Fruit fly (Drosophila melanogaster) whole organism, embryonic: ENCODE measurements around the gene Ugt316A1.

Experiments used
- Abd-B ChIP-seq: fragments of 200-800 bp; sonication (Bioruptor generic); optimal IDR thresholded peaks from 2 replicates; lab custom pipeline; 2018; ENCODE audit warnings: missing biosample characterization, mild to moderate bottlenecking, missing genetic modification characterization, moderate library complexity
- Ada2b ChIP-seq: fragments of 200-800 bp; sonication (Bioruptor generic); IDR thresholded peaks from 2 replicates; pipeline ENCODE4 v1.3.6; 2022; ENCODE audit warnings: missing biosample characterization, missing genetic modification characterization
- B-H2 ChIP-seq: fragments of 200-800 bp; sonication (Bioruptor generic); optimal IDR thresholded peaks from 2 replicates; lab custom pipeline; 2018; ENCODE audit warnings: missing biosample characterization, mild to moderate bottlenecking, missing genetic modification characterization
- Bdp1 ChIP-seq: fragments of 200-800 bp; sonication (Bioruptor generic); optimal IDR thresholded peaks from 3 replicates; lab custom pipeline; 2016; ENCODE audit warnings: missing biosample characterization, missing genetic modification characterization
- Bgb ChIP-seq: fragments of 200-800 bp; sonication (Bioruptor generic); IDR thresholded peaks from 2 replicates; pipeline ENCODE4 v1.3.6; 2022; ENCODE audit warnings: missing biosample characterization, missing genetic modification characterization; ENCODE audit not compliant: partially characterized antibody
- CG10959 ChIP-seq: fragments of 200-800 bp; sonication (Bioruptor generic); IDR thresholded peaks from 2 replicates; pipeline ENCODE4 v1.3.6; 2022; ENCODE audit warnings: missing biosample characterization, missing genetic modification characterization
- CG12236 ChIP-seq: fragments of 200-800 bp; sonication (Bioruptor generic); optimal IDR thresholded peaks from 2 replicates; lab custom pipeline; 2016; ENCODE audit warnings: missing biosample characterization, missing genetic modification characterization
- CG13123 ChIP-seq: fragments of 200-800 bp; sonication (Bioruptor generic); optimal IDR thresholded peaks from 2 replicates; lab custom pipeline; 2016; ENCODE audit warnings: missing biosample characterization, missing genetic modification characterization
- CG14667 ChIP-seq: fragments of 200-800 bp; sonication (Bioruptor generic); IDR thresholded peaks from 2 replicates; pipeline ENCODE4 v1.3.6; 2022; ENCODE audit warnings: missing biosample characterization, missing genetic modification characterization
- CG15479 ChIP-seq: fragments of 200-800 bp; sonication (Bioruptor generic); optimal IDR thresholded peaks from 3 replicates; lab custom pipeline; 2019; ENCODE audit warnings: missing biosample characterization, mild to moderate bottlenecking, missing genetic modification characterization, moderate library complexity
- CG17385 ChIP-seq: fragments of 200-800 bp; sonication (Bioruptor generic); optimal IDR thresholded peaks from 3 replicates; lab custom pipeline; 2018; ENCODE audit warnings: missing biosample characterization, mild to moderate bottlenecking, missing genetic modification characterization
- CG18599 ChIP-seq: fragments of 200-800 bp; sonication (Bioruptor generic); optimal IDR thresholded peaks from 3 replicates; lab custom pipeline; 2017; ENCODE audit warnings: missing biosample characterization, missing genetic modification characterization, mild to moderate bottlenecking, moderate library complexity, missing genetic modification reagents
- CG2678 ChIP-seq: fragments of 200-800 bp; sonication (Bioruptor generic); optimal IDR thresholded peaks from 3 replicates; lab custom pipeline; 2019; ENCODE audit warnings: missing biosample characterization, mild to moderate bottlenecking, missing genetic modification characterization, moderate library complexity
- CG30431 ChIP-seq: fragments of 200-800 bp; sonication (Bioruptor generic); optimal IDR thresholded peaks from 2 replicates; lab custom pipeline; 2017; ENCODE audit warnings: missing biosample characterization, missing genetic modification characterization
- CG3065 ChIP-seq: fragments of 200-800 bp; sonication (Bioruptor generic); optimal IDR thresholded peaks from 2 replicates; lab custom pipeline; 2016; ENCODE audit warnings: missing biosample characterization, missing genetic modification characterization
- CG31441 ChIP-seq: fragments of 200-800 bp; sonication (Bioruptor generic); IDR thresholded peaks from 2 replicates; pipeline ENCODE4 v1.3.6; 2022; ENCODE audit warnings: missing biosample characterization, missing genetic modification characterization
- CG32772 ChIP-seq: fragments of 200-800 bp; sonication (Bioruptor generic); IDR thresholded peaks from 2 replicates; pipeline ENCODE4 v1.3.6; 2022; ENCODE audit warnings: missing biosample characterization, missing genetic modification characterization
- CG4617 ChIP-seq: fragments of 200-800 bp; sonication (Bioruptor generic); optimal IDR thresholded peaks from 3 replicates; lab custom pipeline; 2016; ENCODE audit warnings: missing biosample characterization, missing genetic modification characterization, borderline replicate concordance
- CG6689 ChIP-seq: fragments of 200-800 bp; sonication (Bioruptor generic); IDR thresholded peaks from 2 replicates; pipeline ENCODE4 v1.3.6; 2022; ENCODE audit warnings: missing biosample characterization, missing genetic modification characterization
- CG7556 ChIP-seq: fragments of 200-800 bp; sonication (Bioruptor generic); optimal IDR thresholded peaks from 2 replicates; lab custom pipeline; 2017; ENCODE audit warnings: missing biosample characterization, mild to moderate bottlenecking, missing genetic modification characterization
- CG7839 ChIP-seq: fragments of 200-800 bp; sonication (Bioruptor generic); optimal IDR thresholded peaks from 3 replicates; lab custom pipeline; 2018; ENCODE audit warnings: missing biosample characterization, mild to moderate bottlenecking, missing genetic modification characterization, moderate library complexity
- CG8089 ChIP-seq: fragments of 200-800 bp; sonication (Bioruptor generic); optimal IDR thresholded peaks from 3 replicates; lab custom pipeline; 2016; ENCODE audit warnings: missing biosample characterization, missing genetic modification characterization
- CG8281 ChIP-seq: fragments of 200-800 bp; sonication (Bioruptor generic); optimal IDR thresholded peaks from 2 replicates; lab custom pipeline; 2018; ENCODE audit warnings: missing biosample characterization, mild to moderate bottlenecking, missing genetic modification characterization, moderate library complexity
- Chrac-16 ChIP-seq: fragments of 200-800 bp; sonication (Bioruptor generic); optimal IDR thresholded peaks from 3 replicates; lab custom pipeline; 2016; ENCODE audit warnings: missing biosample characterization, missing genetic modification characterization
- CoRest ChIP-seq: fragments of 200-800 bp; sonication (Bioruptor generic); optimal IDR thresholded peaks from 3 replicates; lab custom pipeline; 2018; ENCODE audit warnings: missing biosample characterization, mild to moderate bottlenecking, missing genetic modification characterization, moderate library complexity
- Doc3 ChIP-seq: fragments of 200-800 bp; sonication (Bioruptor generic); IDR thresholded peaks from 3 replicates; pipeline ENCODE4 v1.3.6; 2022; ENCODE audit warnings: missing biosample characterization, missing genetic modification characterization; ENCODE audit not compliant: partially characterized antibody
- Gug ChIP-seq: fragments of 200-800 bp; sonication (Bioruptor generic); IDR thresholded peaks from 4 replicates; pipeline ENCODE4 v1.3.6; 2022; ENCODE audit warnings: missing biosample characterization, missing genetic modification characterization
- Lpt ChIP-seq: fragments of >200 bp; optimal IDR thresholded peaks from 2 replicates; lab custom pipeline; 2018; ENCODE audit warnings: missing biosample characterization, missing genetic modification characterization
- Med ChIP-seq: fragments of 200-800 bp; sonication (Bioruptor generic); peaks from one replicate; lab custom pipeline; 2016; ENCODE audit warnings: missing biosample characterization, missing genetic modification characterization, mild to moderate bottlenecking, inconsistent platforms, moderate library complexity
- NK7.1 ChIP-seq: fragments of 200-800 bp; sonication (Bioruptor generic); optimal IDR thresholded peaks from 3 replicates; lab custom pipeline; 2016; ENCODE audit warnings: missing biosample characterization, missing genetic modification characterization
- TFAM ChIP-seq: fragments of 200-800 bp; sonication (Bioruptor generic); optimal IDR thresholded peaks from 2 replicates; lab custom pipeline; 2017; ENCODE audit warnings: missing biosample characterization, missing genetic modification characterization, inconsistent platforms
- Vsx1 ChIP-seq: fragments of 200-800 bp; sonication (Bioruptor generic); optimal IDR thresholded peaks from 2 replicates; lab custom pipeline; 2017; ENCODE audit warnings: missing biosample characterization, mild to moderate bottlenecking, missing genetic modification characterization, missing genetic modification reagents
- chm ChIP-seq: fragments of 200-800 bp; sonication (Bioruptor generic); IDR thresholded peaks from 2 replicates; pipeline ENCODE4 v1.3.6; 2022; ENCODE audit warnings: missing biosample characterization, missing genetic modification characterization
- ci ChIP-seq: fragments of 200-800 bp; sonication (Bioruptor generic); IDR thresholded peaks from 3 replicates; pipeline ENCODE4 v1.3.6; 2022; ENCODE audit warnings: missing biosample characterization, missing genetic modification characterization
- da ChIP-seq: fragments of 200-800 bp; sonication (Bioruptor generic); optimal IDR thresholded peaks from 2 replicates; lab custom pipeline; 2016; ENCODE audit warnings: missing biosample characterization, missing genetic modification characterization
- danr ChIP-seq: fragments of 200-800 bp; sonication (Bioruptor generic); IDR thresholded peaks from 2 replicates; pipeline ENCODE4 v1.3.6; 2022; ENCODE audit warnings: missing biosample characterization, missing genetic modification characterization
- dati ChIP-seq: fragments of 200-800 bp; sonication (Bioruptor generic); IDR thresholded peaks from 2 replicates; pipeline ENCODE4 v1.3.6; 2022; ENCODE audit warnings: missing biosample characterization, missing genetic modification characterization
- gcm2 ChIP-seq: fragments of 200-800 bp; sonication (Bioruptor generic); optimal IDR thresholded peaks from 2 replicates; lab custom pipeline; 2016; ENCODE audit warnings: missing biosample characterization, missing genetic modification characterization
- gt ChIP-seq: fragments of 200-800 bp; sonication (Bioruptor generic); IDR thresholded peaks from 2 replicates; pipeline ENCODE4 v1.3.6; 2022; ENCODE audit warnings: missing biosample characterization, missing genetic modification characterization
- jing ChIP-seq: fragments of 200-800 bp; sonication (Bioruptor generic); optimal IDR thresholded peaks from 2 replicates; lab custom pipeline; 2018; ENCODE audit warnings: missing biosample characterization, mild to moderate bottlenecking, missing genetic modification characterization
- mld ChIP-seq: fragments of 200-800 bp; sonication (Bioruptor generic); IDR thresholded peaks from 3 replicates; pipeline ENCODE4 v1.3.6; 2022; ENCODE audit warnings: missing biosample characterization, missing genetic modification characterization; ENCODE audit not compliant: partially characterized antibody
- oc ChIP-seq: fragments of 200-800 bp; sonication (Bioruptor generic); optimal IDR thresholded peaks from 2 replicates; lab custom pipeline; 2018; ENCODE audit warnings: missing biosample characterization, mild to moderate bottlenecking, missing genetic modification characterization, moderate library complexity
- otp ChIP-seq: fragments of 200-800 bp; sonication (Bioruptor generic); IDR thresholded peaks from 3 replicates; pipeline ENCODE4, ENCODE4 v1.3.6; 2022; ENCODE audit warnings: missing biosample characterization, missing genetic modification characterization
- pan ChIP-seq, 4 experiments: fragments of >200 bp in 3 of 4; fragments of 200-800 bp in 1 of 4; sonication (Bioruptor generic) in 1 of 4; optimal IDR thresholded peaks in 3 of 4; IDR thresholded peaks in 1 of 4; 2 replicates each; pipeline versions ENCODE4 v1.3.6 to Lab custom; 2017 to 2022; ENCODE audit warnings: missing biosample characterization in 2 of 4, missing genetic modification characterization in 2 of 4, mixed read lengths in 1 of 4
- phol ChIP-seq: fragments of 200-800 bp; sonication (Bioruptor generic); optimal IDR thresholded peaks from 3 replicates; lab custom pipeline; 2018; ENCODE audit warnings: missing biosample characterization, mild to moderate bottlenecking, missing genetic modification characterization, moderate library complexity
- psq ChIP-seq: fragments of 200-800 bp; sonication (Bioruptor generic); optimal IDR thresholded peaks from 2 replicates; lab custom pipeline; 2017; ENCODE audit warnings: missing biosample characterization, missing genetic modification characterization
- pzg ChIP-seq: fragments of 200-800 bp; sonication (Bioruptor generic); optimal IDR thresholded peaks from 3 replicates; lab custom pipeline; 2018; ENCODE audit warnings: missing biosample characterization, mild to moderate bottlenecking, missing genetic modification characterization, moderate library complexity
- scrt ChIP-seq: fragments of 200-800 bp; sonication (Bioruptor generic); optimal IDR thresholded peaks from 2 replicates; lab custom pipeline; 2018; ENCODE audit warnings: missing biosample characterization, mild to moderate bottlenecking, missing genetic modification characterization, moderate library complexity
- wdn ChIP-seq: fragments of 200-800 bp; sonication (Bioruptor generic); IDR thresholded peaks from 2 replicates; pipeline ENCODE4 v1.3.6; 2022; ENCODE audit warnings: missing biosample characterization, missing genetic modification characterization
- yki ChIP-seq: fragments of >200 bp; optimal IDR thresholded peaks from 3 replicates; lab custom pipeline; 2018
- z ChIP-seq: fragments of 200-800 bp; sonication (Bioruptor generic); IDR thresholded peaks from 3 replicates; pipeline ENCODE4 v1.3.6; 2022; ENCODE audit warnings: missing biosample characterization, missing genetic modification characterization

Gene Ugt316A1

DNA sequence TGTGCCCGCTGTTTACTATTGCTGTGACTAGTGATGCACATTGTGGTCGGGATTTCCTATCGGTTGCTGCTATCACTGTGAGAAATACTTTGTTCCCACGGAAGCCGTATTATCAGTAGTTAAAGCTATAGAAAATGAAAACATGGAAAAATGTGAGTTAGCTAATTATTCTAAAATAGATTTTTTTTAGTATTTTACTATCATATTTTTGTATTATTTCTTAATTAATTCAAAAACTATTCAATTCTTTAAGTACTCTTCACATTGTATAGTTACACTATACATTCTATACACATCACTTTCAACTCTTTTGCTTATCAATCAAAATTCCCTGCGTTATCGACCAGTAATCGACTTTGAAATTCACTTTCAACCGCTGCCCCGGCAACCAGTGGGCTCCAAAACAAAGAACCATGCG is 35.1 kb upstream of the Ugt316A1 start, which contains the start of the genes Naxd and CG14079 (continued):
- TF ChIP-seq dati (no peak), Lpt (GFP tag; lab: Kevin White, UChicago) (no peak), da (GFP tag; lab: Kevin White, UChicago) (no peak), CG7839 (tag; lab: Kevin White, UChicago) (peak; percentile 83), otp (GFP tag; lab: Robert Waterston, UW) (no peak), CG4617 (GFP tag; lab: Kevin White, UChicago) (peak; percentile 46), CG17385 (GFP tag; lab: Kevin White, UChicago) (no peak), CG12236 (no peak), CG30431 (GFP tag; lab: Kevin White, UChicago) (peak; percentile 64), jing (GFP tag; lab: Kevin White, UChicago) (no peak), gt (GFP tag; lab: Robert Waterston, UW) (0 out of 2 replicates have a peak, but pooled peaks have one; percentile 10), Doc3 (GFP tag; lab: Robert Waterston, UW) (no peak), CG8281 (no peak), Gug (GFP tag; lab: Robert Waterston, UW) (peak; percentile 42; the same call in 1 of the 4 replicates), NK7.1 (GFP tag; lab: Kevin White, UChicago) (no peak), Vsx1 (no peak), CG32772 (GFP tag; lab: Robert Waterston, UW) (peak; percentile 55), pan (optimal IDR thresholded peaks at IDR 0.05; lab: Kevin White, UChicago) (no peak), pan (GFP tag; optimal IDR thresholded peaks at IDR 0.05 in 1 of 2, IDR thresholded peaks at IDR 0.05 in 1 of 2) (peak in 1 of 2 experiments; percentile 76), pzg (peak; percentile 24), gcm2 (GFP tag; lab: Kevin White, UChicago) (no peak), CG8089 (GFP tag; lab: Kevin White, UChicago) (no peak), scrt (no peak), CG15479 (GFP tag; lab: Kevin White, UChicago) (no peak), oc (tag; lab: Kevin White, UChicago) (peak; percentile 29), CG18599 (GFP tag; lab: Kevin White, UChicago) (no peak), CG14667 (peak; percentile 62), mld (GFP tag; lab: Robert Waterston, UW) (no peak), TFAM (no peak), CG6689 (peak; percentile 34; the same call in 1 of the 2 replicates), CG3065 (no peak), Ada2b (GFP tag; lab: Robert Waterston, UW) (peak; percentile 35; the same call in 1 of the 2 replicates), chm (GFP tag; lab: Robert Waterston, UW) (0 out of 2 replicates have a peak, but pooled peaks have one; percentile 21), Abd-B (peak; percentile 41), B-H2 (GFP tag; lab: Kevin White, UChicago) (peak; percentile 64), phol (tag; lab: Kevin White, UChicago) (peak; percentile 59), Med (GFP tag; lab: Kevin White, UChicago) (peak; percentile 85), Bdp1 (GFP tag; lab: Kevin White, UChicago) (no peak), CG13123 (peak; percentile 24), CG2678 (no peak), CG10959 (no peak), danr (GFP tag; lab: Robert Waterston, UW) (no peak), CoRest (peak; percentile 84), wdn (GFP tag; lab: Robert Waterston, UW) (no peak), z (GFP tag; lab: Robert Waterston, UW) (no peak), Bgb (peak; percentile 31; the same call in 1 of the 2 replicates), ci (peak; percentile 78), psq (GFP tag; lab: Kevin White, UChicago) (peak; percentile 16), CG31441 (GFP tag; lab: Robert Waterston, UW) (peak; percentile 62), yki (no peak), Chrac-16 (GFP tag; lab: Kevin White, UChicago) (peak; percentile 69), CG7556 (GFP tag; lab: Kevin White, UChicago) (peak; percentile 61)
